Worm (Caenorhabditis elegans): ENCODE measurements around the gene F25B4.8.

ce11 chrV:5701106-5701505 is 9.6 kb upstream of the F25B4.8 start:
- no peak for TF ChIP-seq unc-62 (GFP tag; optimal IDR thresholded peaks at IDR 0.05)
- peak; percentile 84 for TF ChIP-seq blmp-1 (tag; optimal IDR thresholded peaks at IDR 0.05)
- TF ChIP-seq sptf-1 (tag; optimal IDR thresholded peaks at IDR 0.05), result no peak
- no peak for TF ChIP-seq nhr-84 (tag; optimal IDR thresholded peaks at IDR 0.05)
- no peak for TF ChIP-seq nhr-12 (tag; optimal IDR thresholded peaks at IDR 0.05)
- no peak for TF ChIP-seq ets-5 (GFP tag; IDR thresholded peaks at IDR 0.05)
- no peak for TF ChIP-seq egl-27 (tag; optimal IDR thresholded peaks at IDR 0.05)
- no peak for TF ChIP-seq lin-39 (tag; optimal IDR thresholded peaks at IDR 0.05)
